Fruit fly (Drosophila melanogaster) whole organism: ENCODE measurements around the gene Cda4.

ENCODE experiments used
- CG8478 ChIP-seq: fragments of >200 bp; optimal IDR thresholded peaks from 2 replicates; lab custom pipeline; 2018; ENCODE audit warnings: inconsistent platforms
- Dll ChIP-seq: fragments of >200 bp; optimal IDR thresholded peaks from 2 replicates; lab custom pipeline; 2017
- pan ChIP-seq: fragments of >200 bp; optimal IDR thresholded peaks from 2 replicates; lab custom pipeline; 2017
- psq ChIP-seq: fragments of >200 bp; optimal IDR thresholded peaks from 2 replicates; lab custom pipeline; 2017
- usp ChIP-seq: fragments of >200 bp; optimal IDR thresholded peaks from 2 replicates; lab custom pipeline; 2017; ENCODE audit warnings: missing biosample characterization, missing genetic modification characterization, mixed read lengths

DNA sequence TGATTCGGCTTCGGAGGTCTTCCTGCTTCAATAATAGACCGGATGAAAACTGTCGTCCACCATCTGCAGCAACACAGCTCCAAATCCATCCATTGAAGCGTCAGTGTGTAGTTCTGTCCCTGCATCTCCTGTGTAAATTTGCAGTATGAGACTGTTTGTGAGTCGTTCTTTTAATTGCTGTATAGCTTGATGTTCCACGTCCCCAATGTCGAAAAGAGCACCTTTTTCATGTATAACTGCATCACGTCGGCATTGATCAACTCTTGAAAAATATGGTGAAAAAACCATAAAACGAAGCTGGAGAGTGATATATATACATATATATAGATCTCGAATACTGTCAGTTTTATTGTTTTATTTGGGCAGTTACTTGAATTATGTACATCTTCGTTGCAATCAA is 58.1 kb downstream of the Cda4 start:
- no peak for TF ChIP-seq pan (lab: Kevin White, UChicago)
- TF ChIP-seq psq (lab: Kevin White, UChicago): no peak
- no peak for TF ChIP-seq CG8478
- TF ChIP-seq usp (GFP tag; lab: Kevin White, UChicago): no peak
- no peak for TF ChIP-seq Dll (lab: Kevin White, UChicago)
